Fruit fly (Drosophila melanogaster) whole organism, pupa: Measurements from ENCODE around the gene dnd.

Experiments used
- CG13204 ChIP-seq: fragments of 200-800 bp; sonication (Bioruptor generic); optimal IDR thresholded peaks from 2 replicates; lab custom pipeline; 2018; ENCODE audit warnings: missing biosample characterization, mild to moderate bottlenecking, missing genetic modification characterization, moderate library complexity
- CG32121 ChIP-seq: fragments of 200-800 bp; sonication (Bioruptor generic); IDR thresholded peaks from 2 replicates; pipeline ENCODE4 v1.3.6; 2022; ENCODE audit warnings: missing biosample characterization, missing genetic modification characterization
- Pif1A ChIP-seq: fragments of 200-800 bp; sonication (Bioruptor generic); optimal IDR thresholded peaks from 3 replicates; lab custom pipeline; 2016; ENCODE audit warnings: missing biosample characterization, missing genetic modification characterization

DNA sequence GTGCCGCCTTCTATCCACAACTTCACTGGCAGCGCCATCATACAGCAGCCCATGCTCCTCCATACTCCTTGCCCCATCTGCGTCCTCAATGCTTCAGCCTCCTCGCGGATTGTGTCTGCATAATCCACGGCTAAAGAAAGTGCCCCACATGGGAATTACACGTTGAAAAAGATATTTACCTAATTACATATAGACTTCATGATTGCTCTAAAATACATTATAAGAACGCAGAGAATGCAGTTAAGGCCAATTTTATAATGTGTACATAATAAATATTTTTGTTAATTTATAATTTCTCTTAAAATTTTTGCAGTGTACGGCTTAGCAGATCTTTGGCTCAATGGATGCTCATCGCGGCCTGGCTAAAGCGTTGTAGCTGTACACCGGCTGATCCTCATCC is 18.5 kb upstream of the dnd start:
- TF ChIP-seq CG32121 (GFP tag; lab: Robert Waterston, UW) (peak; percentile 83), Pif1A (GFP tag; lab: Kevin White, UChicago) (peak; percentile 87), CG13204 (GFP tag; lab: Kevin White, UChicago) (peak; percentile 57)
